Fruit fly (Drosophila melanogaster) whole organism, wandering third instar larva: ENCODE measurements around the gene CG31872.

Source experiments
- Abd-B ChIP-seq: fragments of >200 bp; optimal IDR thresholded peaks from 2 replicates; lab custom pipeline; 2017; ENCODE audit warnings: missing biosample characterization, missing genetic modification characterization
- CG32264 ChIP-seq: fragments of 200-800 bp; sonication (Bioruptor generic); optimal IDR thresholded peaks from 2 replicates; lab custom pipeline; 2016; ENCODE audit warnings: missing biosample characterization, missing genetic modification characterization
- CG9705 ChIP-seq: fragments of 200-800 bp; sonication (Bioruptor generic); optimal IDR thresholded peaks from 2 replicates; lab custom pipeline; 2018; ENCODE audit warnings: missing biosample characterization, mild to moderate bottlenecking, missing genetic modification characterization
- CrebA ChIP-seq: fragments of 200-800 bp; sonication (Bioruptor generic); optimal IDR thresholded peaks from 2 replicates; lab custom pipeline; 2016; ENCODE audit warnings: missing biosample characterization, mild to moderate bottlenecking, missing genetic modification characterization, borderline replicate concordance
- Dif ChIP-seq: fragments of 200-275, 200-300 bp; sonication (Bioruptor generic); optimal IDR thresholded peaks from 2 replicates; lab custom pipeline; 2018; ENCODE audit warnings: missing biosample characterization, missing genetic modification characterization; ENCODE audit not compliant: partially characterized antibody
- GATAd ChIP-seq: sonication (Bioruptor generic); optimal IDR thresholded peaks from 2 replicates; lab custom pipeline; 2016; ENCODE audit warnings: missing biosample characterization, missing genetic modification characterization
- HLH106 ChIP-seq: fragments of 200-800 bp; optimal IDR thresholded peaks from 3 replicates; lab custom pipeline; 2019; ENCODE audit warnings: missing biosample characterization, mild to moderate bottlenecking, missing genetic modification characterization, moderate library complexity
- Hnf4 ChIP-seq: fragments of 200-800 bp; sonication (Bioruptor generic); optimal IDR thresholded peaks from 2 replicates; lab custom pipeline; 2016; ENCODE audit warnings: missing biosample characterization, mild to moderate bottlenecking, missing genetic modification characterization
- Hr78 ChIP-seq: fragments of >200 bp; optimal IDR thresholded peaks from 2 replicates; lab custom pipeline; 2017; ENCODE audit warnings: missing biosample characterization, missing genetic modification characterization
- Hr83 ChIP-seq: fragments of 200-300 bp; sonication (Bioruptor generic); optimal IDR thresholded peaks from 2 replicates; lab custom pipeline; 2016; ENCODE audit warnings: missing biosample characterization, mild to moderate bottlenecking, missing genetic modification characterization, moderate library complexity; ENCODE audit not compliant: poor library complexity, severe bottlenecking
- Mio ChIP-seq: sonication (Bioruptor generic); optimal IDR thresholded peaks from 2 replicates; lab custom pipeline; 2016; ENCODE audit warnings: missing biosample characterization, missing genetic modification characterization
- Myc ChIP-seq: fragments of >200 bp; optimal IDR thresholded peaks from 2 replicates; lab custom pipeline; 2017
- N ChIP-seq: fragments of >200 bp; optimal IDR thresholded peaks from 2 replicates; lab custom pipeline; 2018; ENCODE audit warnings: missing biosample characterization, missing external identifiers, missing genetic modification characterization
- OdsH ChIP-seq: fragments of 200-800 bp; sonication (Bioruptor generic); optimal IDR thresholded peaks from 2 replicates; lab custom pipeline; 2016; ENCODE audit warnings: missing biosample characterization, mild to moderate bottlenecking, missing genetic modification characterization
- Sp1 ChIP-seq: fragments of 200-800 bp; sonication (Bioruptor generic); optimal IDR thresholded peaks from 3 replicates; lab custom pipeline; 2019; ENCODE audit warnings: missing biosample characterization, mild to moderate bottlenecking, missing genetic modification characterization, moderate library complexity
- Vsx2 ChIP-seq: fragments of 200-300, 225-300 bp; sonication (Bioruptor generic); optimal IDR thresholded peaks from 2 replicates; lab custom pipeline; 2018; ENCODE audit warnings: missing biosample characterization, missing genetic modification characterization; ENCODE audit not compliant: partially characterized antibody
- br ChIP-seq: fragments of 200-800 bp; sonication (Bioruptor generic); optimal IDR thresholded peaks from 2 replicates; lab custom pipeline; 2016; ENCODE audit warnings: missing biosample characterization, missing genetic modification characterization
- brk ChIP-seq: fragments of 200-800 bp; sonication (Bioruptor generic); optimal IDR thresholded peaks from 2 replicates; lab custom pipeline; 2016; ENCODE audit warnings: missing biosample characterization, mild to moderate bottlenecking, missing genetic modification characterization
- dl ChIP-seq, 2 experiments: fragments of 175-275, 200-275 bp in 1 of 2; fragments of 200-275 bp in 1 of 2; sonication (Bioruptor generic); optimal IDR thresholded peaks; lab custom pipeline; 2018; ENCODE audit warnings: mild to moderate bottlenecking in 2 of 2, missing biosample characterization in 2 of 2, missing genetic modification characterization in 2 of 2, moderate library complexity in 2 of 2; ENCODE audit not compliant: partially characterized antibody in 2 of 2, insufficient read depth in 1 of 2
- dmrt93B ChIP-seq: fragments of 200-800 bp; sonication (Bioruptor generic); optimal IDR thresholded peaks from 2 replicates; lab custom pipeline; 2018; ENCODE audit warnings: missing biosample characterization, mild to moderate bottlenecking, missing genetic modification characterization
- ey ChIP-seq: fragments of 200-800 bp; sonication (Bioruptor generic); optimal IDR thresholded peaks from 2 replicates; lab custom pipeline; 2016; ENCODE audit warnings: missing biosample characterization, missing genetic modification characterization
- foxo ChIP-seq, 2 experiments: fragments of 200-800 bp; sonication (Bioruptor generic); optimal IDR thresholded peaks; 2 replicates in 1 of 2; 3 replicates in 1 of 2; lab custom pipeline; 2016 to 2017; ENCODE audit warnings: missing biosample characterization in 2 of 2, missing genetic modification characterization in 2 of 2
- fru ChIP-seq: fragments of 200-800 bp; sonication (Bioruptor generic); optimal IDR thresholded peaks from 3 replicates; lab custom pipeline; 2016; ENCODE audit warnings: missing biosample characterization, mild to moderate bottlenecking, missing genetic modification characterization
- h ChIP-seq: fragments of 200-800 bp; sonication (Bioruptor generic); optimal IDR thresholded peaks from 3 replicates; lab custom pipeline; 2016; ENCODE audit warnings: missing biosample characterization, mild to moderate bottlenecking, missing genetic modification characterization
- jim ChIP-seq: fragments of 175-275, 200-325 bp; sonication (Bioruptor generic); optimal IDR thresholded peaks from 2 replicates; lab custom pipeline; 2016; ENCODE audit warnings: missing biosample characterization, mild to moderate bottlenecking, missing genetic modification characterization
- lola ChIP-seq: fragments of >200 bp; optimal IDR thresholded peaks from 2 replicates; lab custom pipeline; 2017; ENCODE audit warnings: missing biosample characterization, missing genetic modification characterization
- psq ChIP-seq: fragments of 200-800 bp; sonication (Bioruptor generic); optimal IDR thresholded peaks from 3 replicates; lab custom pipeline; 2017; ENCODE audit warnings: missing biosample characterization, mild to moderate bottlenecking, missing genetic modification characterization, moderate library complexity
- rgr ChIP-seq: fragments of 200-800 bp; sonication (Bioruptor generic); optimal IDR thresholded peaks from 3 replicates; lab custom pipeline; 2016; ENCODE audit warnings: missing biosample characterization, mild to moderate bottlenecking, missing genetic modification characterization
- sage ChIP-seq: fragments of 200-800 bp; sonication (Bioruptor generic); optimal IDR thresholded peaks from 2 replicates; lab custom pipeline; 2016; ENCODE audit warnings: missing biosample characterization, mild to moderate bottlenecking, missing genetic modification characterization
- sv ChIP-seq: fragments of 200-800 bp; sonication (Bioruptor generic); optimal IDR thresholded peaks from 3 replicates; lab custom pipeline; 2016; ENCODE audit warnings: missing biosample characterization, missing genetic modification characterization
- tai ChIP-seq: sonication (Bioruptor generic); optimal IDR thresholded peaks from 2 replicates; lab custom pipeline; 2016; ENCODE audit warnings: missing biosample characterization, missing genetic modification characterization
- usp ChIP-seq: fragments of >200 bp; optimal IDR thresholded peaks from 2 replicates; lab custom pipeline; 2017; ENCODE audit warnings: missing biosample characterization, missing genetic modification characterization
- woc ChIP-seq: sonication (Bioruptor generic); optimal IDR thresholded peaks from 2 replicates; lab custom pipeline; 2016; ENCODE audit warnings: missing biosample characterization, mild to moderate bottlenecking, missing genetic modification characterization

CG31872 gene

dm6 chr2L:10625935-10626334 lies 13.8 kb upstream of the CG31872 start:
- no peak for TF ChIP-seq jim (GFP tag; lab: Kevin White, UChicago)
- TF ChIP-seq psq (GFP tag; lab: Kevin White, UChicago): no peak
- TF ChIP-seq N (GFP tag; lab: Kevin White, UChicago): no peak
- TF ChIP-seq, all 38 proteins: peak for 0

dm6 chr2L:10632702-10633101 lies 7.0 kb upstream of the CG31872 start:
- TF ChIP-seq ey (peak; percentile 30), brk (GFP tag; lab: Kevin White, UChicago) (no peak), foxo (GFP tag; optimal IDR thresholded peaks at IDR 0.05; lab: Kevin White, UChicago) (peak in 1 of 2 experiments; percentile 28), tai (no peak), CrebA (GFP tag; lab: Kevin White, UChicago) (no peak), br (GFP tag; lab: Kevin White, UChicago) (peak; percentile 9), psq (GFP tag; lab: Kevin White, UChicago) (no peak), rgr (peak; percentile 22), h (peak; percentile 42), Dif (GFP tag; lab: Kevin White, UChicago) (no peak), Sp1 (GFP tag; lab: Kevin White, UChicago) (no peak), Vsx2 (GFP tag; lab: Kevin White, UChicago) (no peak), fru (peak; percentile 31), HLH106 (peak; percentile 41)

- TF ChIP-seq lola (no peak), usp (GFP tag; lab: Kevin White, UChicago) (no peak), h (no peak), GATAd (no peak), psq (GFP tag; lab: Kevin White, UChicago) (no peak), tai (no peak), CG32264 (GFP tag; lab: Kevin White, UChicago) (no peak), Hr83 (GFP tag; lab: Kevin White, UChicago) (no peak), OdsH (no peak), ey (no peak), CG9705 (GFP tag; lab: Kevin White, UChicago) (no peak), Hnf4 (no peak), Vsx2 (GFP tag; lab: Kevin White, UChicago) (no peak), br (GFP tag; lab: Kevin White, UChicago) (no peak), dmrt93B (no peak), Mio (GFP tag; lab: Kevin White, UChicago) (no peak), rgr (no peak), sv (GFP tag; lab: Kevin White, UChicago) (no peak), HLH106 (no peak)
These were observed 1.4 kb upstream of the CG31872 start, which contains the start of gene CG7329 for dm6 chr2L:10638371-10638770. CG7329 (minus strand) TSS chr2L:10638471.

- TF ChIP-seq N (GFP tag; lab: Kevin White, UChicago) (no peak), h (no peak), OdsH (no peak), br (GFP tag; lab: Kevin White, UChicago) (no peak), Hr78 (GFP tag; lab: Kevin White, UChicago) (no peak), Sp1 (GFP tag; lab: Kevin White, UChicago) (no peak), ey (no peak), sv (GFP tag; lab: Kevin White, UChicago) (no peak), usp (GFP tag; lab: Kevin White, UChicago) (no peak), sage (GFP tag; lab: Kevin White, UChicago) (no peak), dl (GFP tag; optimal IDR thresholded peaks at IDR 0.05; lab: Kevin White, UChicago; ENCODE audit: insufficient read depth in 1 of 2, partially characterized antibody in 2 of 2) (no peak), Myc (no peak), foxo (GFP tag; optimal IDR thresholded peaks at IDR 0.05; lab: Kevin White, UChicago) (no peak), lola (no peak), brk (GFP tag; lab: Kevin White, UChicago) (no peak), psq (GFP tag; lab: Kevin White, UChicago) (no peak), woc (GFP tag; lab: Kevin White, UChicago) (no peak), dmrt93B (no peak), Abd-B (GFP tag; lab: Kevin White, UChicago) (no peak)
These were observed 3.9 kb downstream of the CG31872 start, which contains the start of gene CG18284 for dm6 chr2L:10643671-10644070. CG18284 (plus strand) TSS chr2L:10643971.
